Worm (Caenorhabditis elegans) whole organism, late embryonic: ENCODE results near the gene C10F3.7.

Experiments
- ceh-19 ChIP-seq: fragments of 200-800 bp; sonication (Bioruptor generic); optimal IDR thresholded peaks from 2 replicates; lab custom pipeline; 2018; ENCODE audit warnings: mild to moderate bottlenecking, missing genetic modification characterization, missing compliant biosample characterization
- gmeb-2 ChIP-seq: sonication (generic microtip); optimal IDR thresholded peaks from 2 replicates; lab custom pipeline; 2016; ENCODE audit warnings: missing genetic modification characterization, inconsistent platforms, missing compliant biosample characterization
- hlh-30 ChIP-seq: sonication (generic microtip); optimal IDR thresholded peaks from 2 replicates; lab custom pipeline; 2017; ENCODE audit warnings: antibody characterized with exemption, missing genetic modification characterization, missing compliant biosample characterization; ENCODE audit not compliant: insufficient read depth
- pha-4 ChIP-seq: fragments of 150-350 bp; optimal IDR thresholded peaks from 2 replicates; lab custom pipeline; 2018; ENCODE audit warnings: missing biosample characterization, missing genetic modification reagents, missing genetic modification characterization
- unc-55 ChIP-seq: sonication (generic microtip); optimal IDR thresholded peaks from 2 replicates; lab custom pipeline; 2017; ENCODE audit warnings: missing biosample characterization, missing genetic modification reagents, missing genetic modification characterization

- TF ChIP-seq unc-55 (no peak), gmeb-2 (tag; lab: Kevin White, UChicago) (no peak), ceh-19 (no peak), hlh-30 (tag; lab: Kevin White, UChicago) (no peak), pha-4 (tag; lab: Kevin White, UChicago) (no peak)
Observed at ce11 chrV:6015546-6016089, 29.0 kb upstream of the C10F3.7 start.
